Fruit fly (Drosophila melanogaster) whole organism, prepupa: ENCODE measurements around the gene CAH1.

Experiments
- Blimp-1 ChIP-seq: fragments of 200-800 bp; sonication (Bioruptor generic); optimal IDR thresholded peaks from 3 replicates; lab custom pipeline; 2017; ENCODE audit warnings: missing biosample characterization, missing genetic modification characterization, mild to moderate bottlenecking, moderate library complexity, missing genetic modification reagents
- CG10669 ChIP-seq: fragments of 200-800 bp; sonication (Bioruptor generic); optimal IDR thresholded peaks from 3 replicates; lab custom pipeline; 2018; ENCODE audit warnings: missing biosample characterization, mild to moderate bottlenecking, missing genetic modification characterization, moderate library complexity
- CG11762 ChIP-seq: fragments of 200-800 bp; sonication (Bioruptor generic); optimal IDR thresholded peaks from 3 replicates; lab custom pipeline; 2016; ENCODE audit warnings: missing biosample characterization, missing genetic modification characterization; ENCODE audit not compliant: insufficient read depth
- CG11902 ChIP-seq: fragments of 200-800 bp; sonication (Bioruptor generic); optimal IDR thresholded peaks from 3 replicates; lab custom pipeline; 2016; ENCODE audit warnings: missing biosample characterization, missing genetic modification characterization
- CG15336 ChIP-seq: fragments of 200-800 bp; sonication (Bioruptor generic); IDR thresholded peaks from 2 replicates; pipeline ENCODE4 v1.3.6; 2022; ENCODE audit warnings: missing biosample characterization, missing genetic modification characterization
- CG1621 ChIP-seq: fragments of 200-800 bp; sonication (Bioruptor generic); optimal IDR thresholded peaks from 3 replicates; lab custom pipeline; 2018; ENCODE audit warnings: missing biosample characterization, mild to moderate bottlenecking, missing genetic modification characterization
- CG16779 ChIP-seq: fragments of 200-800 bp; sonication (Bioruptor generic); optimal IDR thresholded peaks from 3 replicates; lab custom pipeline; 2017; ENCODE audit warnings: missing biosample characterization, mild to moderate bottlenecking, missing genetic modification characterization
- CG31627 ChIP-seq: fragments of 200-800 bp; sonication (Bioruptor generic); optimal IDR thresholded peaks from 3 replicates; lab custom pipeline; 2016; ENCODE audit warnings: missing biosample characterization, missing genetic modification characterization
- Hr38 ChIP-seq: sonication (Bioruptor generic); optimal IDR thresholded peaks from 2 replicates; lab custom pipeline; 2016; ENCODE audit warnings: missing biosample characterization, missing genetic modification characterization
- OdsH ChIP-seq: fragments of 200-800 bp; sonication (Bioruptor generic); optimal IDR thresholded peaks from 3 replicates; lab custom pipeline; 2016; ENCODE audit warnings: missing biosample characterization, missing genetic modification characterization
- cyc ChIP-seq: fragments of 200-800 bp; sonication (Bioruptor generic); optimal IDR thresholded peaks from 3 replicates; lab custom pipeline; 2016; ENCODE audit warnings: missing biosample characterization, missing genetic modification characterization

dm6 chr2L:13847625-13848024 is 44.2 kb downstream of the CAH1 start, which contains the start of gene CG7953:
- TF ChIP-seq OdsH (GFP tag; lab: Kevin White, UChicago) (no peak), CG10669 (GFP tag; lab: Kevin White, UChicago) (no peak), Blimp-1 (no peak), CG15336 (GFP tag; lab: Robert Waterston, UW) (no peak), CG1621 (tag; lab: Kevin White, UChicago) (no peak), CG16779 (no peak), CG31627 (GFP tag; lab: Kevin White, UChicago) (no peak), CG11762 (no peak), Hr38 (no peak), cyc (no peak), CG11902 (GFP tag; lab: Kevin White, UChicago) (no peak)
